Worm (Caenorhabditis elegans) whole organism, young adult: Measurements from ENCODE around the gene sbp-1.

ENCODE experiments used
- bed-2 ChIP-seq: fragments of 200-800 bp; sonication (Bioruptor generic); IDR thresholded peaks from 2 replicates; pipeline ENCODE4 v1.3.6; 2022; ENCODE audit warnings: missing genetic modification reagents, missing genetic modification characterization, missing compliant biosample characterization
- dox-1 ChIP-seq: fragments of 200-800 bp; sonication (Bioruptor generic); IDR thresholded peaks from 2 replicates; pipeline ENCODE4 v1.3.6; 2022; ENCODE audit warnings: missing genetic modification reagents, missing genetic modification characterization, missing compliant biosample characterization
- dpl-1 ChIP-seq: fragments of 150-350 bp; optimal IDR thresholded peaks from 2 replicates; lab custom pipeline; 2014; ENCODE audit warnings: missing biosample characterization, missing genetic modification reagents, missing genetic modification characterization
- madf-8 ChIP-seq: fragments of 200-800 bp; sonication (Bioruptor generic); conservative IDR thresholded peaks from 2 replicates; pipeline ENCODE4 v1.3.6; 2022; ENCODE audit warnings: missing genetic modification reagents, missing genetic modification characterization, missing compliant biosample characterization
- nfya-1 ChIP-seq: sonication (generic microtip); optimal IDR thresholded peaks from 2 replicates; lab custom pipeline; 2017; ENCODE audit warnings: antibody characterized with exemption, missing compliant biosample characterization, missing genetic modification characterization, borderline replicate concordance; ENCODE audit not compliant: insufficient read depth
- tbp1 ChIP-seq: fragments of 200-800 bp; sonication (Bioruptor generic); optimal IDR thresholded peaks from 2 replicates; lab custom pipeline; 2018; ENCODE audit warnings: mild to moderate bottlenecking, missing genetic modification characterization, missing compliant biosample characterization

DNA sequence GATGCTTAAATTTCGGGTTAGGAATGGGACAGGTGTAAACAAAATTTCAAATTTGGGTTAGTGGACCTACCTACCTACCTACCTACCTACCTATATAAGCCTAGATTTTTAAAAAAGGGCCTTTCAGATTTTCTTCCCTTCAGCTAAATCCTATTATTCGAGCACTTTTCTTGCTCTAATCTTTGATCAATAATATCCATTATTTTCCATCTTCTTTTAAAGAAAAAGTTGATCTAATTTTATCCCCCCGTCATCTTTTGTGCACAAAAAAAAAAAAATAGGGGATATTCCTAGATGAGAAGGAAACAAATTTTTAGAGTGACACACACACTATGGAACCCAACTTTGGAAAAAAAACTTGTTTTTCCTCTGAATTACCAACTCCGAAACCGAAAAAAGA, 51.5 kb downstream of the sbp-1 start:
- TF ChIP-seq tbp1 (GFP tag; lab: Kevin White, UChicago) (no peak), bed-2 (no peak), nfya-1 (no peak), dox-1 (no peak), dpl-1 (no peak), madf-8 (GFP tag; lab: Robert Waterston, UW) (no peak)
